Worm (Caenorhabditis elegans) whole organism, early embryonic: Measurements from ENCODE around the gene ced-13.
A peak's percentile ranks its signal among the peaks of the same experiment; 100 is the strongest.

Source experiments
- B0310.2 ChIP-seq: sonication (generic microtip); optimal IDR thresholded peaks from 2 replicates; lab custom pipeline; 2016; ENCODE audit warnings: mild to moderate bottlenecking, missing genetic modification characterization, missing compliant biosample characterization
- F13C5.2 ChIP-seq: sonication (generic microtip); optimal IDR thresholded peaks from 2 replicates; lab custom pipeline; 2017; ENCODE audit warnings: mild to moderate bottlenecking, missing genetic modification characterization, inconsistent platforms, missing compliant biosample characterization
- ama-1 ChIP-seq: fragments of 150-350 bp; optimal IDR thresholded peaks from 2 replicates; lab custom pipeline; 2014
- ceh-13 ChIP-seq: fragments of 200-800 bp; sonication (Bioruptor generic); optimal IDR thresholded peaks from 2 replicates; lab custom pipeline; 2018; ENCODE audit warnings: mild to moderate bottlenecking, missing genetic modification characterization, missing compliant biosample characterization
- ceh-36 ChIP-seq: sonication (generic microtip); optimal IDR thresholded peaks from 2 replicates; lab custom pipeline; 2016; ENCODE audit warnings: missing genetic modification characterization, inconsistent platforms, missing compliant biosample characterization
- ets-7 ChIP-seq: sonication (generic microtip); optimal IDR thresholded peaks from 2 replicates; lab custom pipeline; 2016; ENCODE audit warnings: missing genotype, missing genetic modification characterization, missing compliant biosample characterization
- flt-1 ChIP-seq: fragments of 200-800 bp; sonication (Bioruptor generic); IDR thresholded peaks from 2 replicates; pipeline ENCODE4 v1.3.6; 2022; ENCODE audit warnings: missing genetic modification characterization, missing compliant biosample characterization
- hmbx-1 ChIP-seq: sonication (generic microtip); optimal IDR thresholded peaks from 2 replicates; lab custom pipeline; 2016; ENCODE audit warnings: mild to moderate bottlenecking, missing genetic modification characterization, missing compliant biosample characterization
- hmg-4 ChIP-seq: fragments of 200-800 bp; sonication (Bioruptor generic); optimal IDR thresholded peaks from 2 replicates; lab custom pipeline; 2018; ENCODE audit warnings: mild to moderate bottlenecking, missing genetic modification characterization, missing compliant biosample characterization
- hnd-1 ChIP-seq: sonication (generic microtip); optimal IDR thresholded peaks from 2 replicates; lab custom pipeline; 2016; ENCODE audit warnings: missing genetic modification characterization, missing compliant biosample characterization
- pes-1 ChIP-seq: fragments of 200-800 bp; sonication (Bioruptor generic); IDR thresholded peaks from 2 replicates; pipeline ENCODE4 v1.3.6; 2022; ENCODE audit warnings: missing genetic modification reagents, missing genetic modification characterization, missing compliant biosample characterization
- sea-1 ChIP-seq: fragments of 200-800 bp; sonication (Bioruptor generic); conservative IDR thresholded peaks from 2 replicates; pipeline ENCODE4 v1.3.6; 2022; ENCODE audit warnings: missing genetic modification characterization, missing compliant biosample characterization
- tbx-11 ChIP-seq: fragments of 200-800 bp; sonication (Bioruptor generic); IDR thresholded peaks from 2 replicates; pipeline ENCODE4 v1.3.6; 2022; ENCODE audit warnings: missing genetic modification characterization, missing compliant biosample characterization
- tbx-37 ChIP-seq: fragments of 200-800 bp; sonication (Bioruptor generic); conservative IDR thresholded peaks from 2 replicates; pipeline ENCODE4 v1.3.6; 2022; ENCODE audit warnings: missing genetic modification reagents, missing genetic modification characterization, missing compliant biosample characterization
- tra-4 ChIP-seq: sonication (generic microtip); optimal IDR thresholded peaks from 2 replicates; lab custom pipeline; 2017; ENCODE audit warnings: missing genetic modification characterization, missing compliant biosample characterization

ced-13 gene

DNA sequence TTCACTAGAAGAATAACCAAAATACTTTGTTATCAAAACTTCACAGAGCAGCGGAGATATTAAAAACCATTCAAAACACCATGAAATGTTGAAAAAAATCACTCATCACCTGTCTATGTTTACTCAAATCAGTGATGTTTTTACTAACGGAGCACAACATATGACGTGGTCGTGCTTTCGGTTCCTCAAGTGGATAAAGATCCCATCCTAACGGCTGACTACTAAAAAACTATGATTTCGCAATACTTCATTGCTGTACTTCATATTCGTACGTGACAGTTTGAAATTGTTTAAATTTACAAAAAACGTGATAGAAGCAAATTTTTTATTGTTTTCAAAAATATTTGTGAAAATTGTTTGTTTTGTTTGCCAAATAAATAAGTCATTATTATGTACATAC is 41.8 kb downstream of the ced-13 start:
- TF ChIP-seq tbx-37 (GFP tag; lab: Robert Waterston, UW) (no peak), tra-4 (tag; lab: Kevin White, UChicago) (no peak), ama-1 (lab: Kevin White, UChicago) (no peak), tbx-11 (GFP tag; lab: Robert Waterston, UW) (no peak)

DNA sequence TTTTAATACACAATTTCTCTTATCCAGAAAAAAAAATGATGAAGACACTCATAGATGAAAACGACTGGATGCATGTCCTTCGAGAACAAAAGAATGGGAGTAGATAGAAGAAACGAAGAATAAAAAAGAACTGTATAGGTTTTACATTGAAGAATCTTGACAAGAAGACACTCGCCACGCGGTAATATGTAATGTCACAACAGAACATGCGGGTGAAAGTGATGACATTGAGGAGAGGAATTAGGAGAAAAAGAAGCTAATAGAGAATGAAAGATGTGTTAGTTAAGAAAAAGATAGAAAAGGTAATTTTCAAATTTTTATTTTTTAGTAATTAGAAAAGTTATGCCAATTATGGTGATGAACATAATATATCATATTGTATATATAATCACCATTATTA is 44.0 kb downstream of the ced-13 start:
- TF ChIP-seq F13C5.2 (tag; lab: Kevin White, UChicago) (no peak), hmg-4 (no peak), pes-1 (no peak), flt-1 (GFP tag; lab: Robert Waterston, UW) (no peak), tbx-11 (GFP tag; lab: Robert Waterston, UW) (no peak), tbx-37 (GFP tag; lab: Robert Waterston, UW) (no peak), hmbx-1 (tag; lab: Kevin White, UChicago) (no peak), tra-4 (tag; lab: Kevin White, UChicago) (no peak), ceh-36 (tag; lab: Kevin White, UChicago) (no peak), ceh-13 (GFP tag; lab: Kevin White, UChicago) (no peak), hnd-1 (tag; lab: Kevin White, UChicago) (no peak), ama-1 (lab: Kevin White, UChicago) (no peak), sea-1 (GFP tag; lab: Robert Waterston, UW) (no peak), ets-7 (tag; lab: Kevin White, UChicago) (no peak), B0310.2 (tag; lab: Kevin White, UChicago) (no peak)

DNA sequence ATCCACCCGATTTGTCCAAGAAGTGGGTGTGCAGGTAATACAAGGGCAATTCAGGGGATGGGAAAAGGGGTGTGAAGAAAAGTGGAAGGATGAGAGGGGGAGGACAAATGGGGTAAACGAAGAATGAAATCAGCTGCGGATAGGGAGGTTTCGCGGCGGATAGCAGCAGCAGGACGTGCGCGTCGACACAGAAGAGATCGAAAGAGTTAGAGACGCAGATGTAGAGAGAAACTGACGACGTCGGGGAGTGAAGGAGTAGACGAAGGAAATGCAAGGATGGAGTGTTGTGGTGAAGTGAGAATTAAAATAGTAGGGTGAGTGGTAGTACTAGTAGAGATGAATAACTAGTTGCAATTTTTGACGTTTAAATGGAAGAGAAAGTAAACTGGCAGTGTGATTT is 47.2 kb downstream of the ced-13 start, which contains the start of gene M60.6:
Gene M60.6, minus strand, starts transcription at position 166 of the 400 bp plus-strand sequence.
- no peak for TF ChIP-seq B0310.2 (tag; lab: Kevin White, UChicago)
- TF ChIP-seq F13C5.2 (tag; lab: Kevin White, UChicago), result peak; percentile 35
